Worm (Caenorhabditis elegans) whole organism, early embryonic: Measurements from ENCODE around the gene C04G6.13.

ENCODE experiments used
- aly-1 ChIP-seq: sonication (generic microtip); optimal IDR thresholded peaks from 2 replicates; lab custom pipeline; 2016; ENCODE audit warnings: missing genetic modification characterization, missing compliant biosample characterization
- ama-1 ChIP-seq: fragments of 150-350 bp; optimal IDR thresholded peaks from 2 replicates; lab custom pipeline; 2014
- ceh-36 ChIP-seq: sonication (generic microtip); optimal IDR thresholded peaks from 2 replicates; lab custom pipeline; 2016; ENCODE audit warnings: missing genetic modification characterization, inconsistent platforms, missing compliant biosample characterization
- hmbx-1 ChIP-seq: sonication (generic microtip); optimal IDR thresholded peaks from 2 replicates; lab custom pipeline; 2016; ENCODE audit warnings: mild to moderate bottlenecking, missing genetic modification characterization, missing compliant biosample characterization
- hnd-1 ChIP-seq: sonication (generic microtip); optimal IDR thresholded peaks from 2 replicates; lab custom pipeline; 2016; ENCODE audit warnings: missing genetic modification characterization, missing compliant biosample characterization
- scrt-1 ChIP-seq: fragments of 200-800 bp; sonication (Bioruptor generic); IDR thresholded peaks from 2 replicates; pipeline ENCODE4 v1.3.6; 2022; ENCODE audit warnings: missing genetic modification characterization, missing compliant biosample characterization
- sea-1 ChIP-seq: fragments of 200-800 bp; sonication (Bioruptor generic); conservative IDR thresholded peaks from 2 replicates; pipeline ENCODE4 v1.3.6; 2022; ENCODE audit warnings: missing genetic modification characterization, missing compliant biosample characterization
- tbx-11 ChIP-seq: fragments of 200-800 bp; sonication (Bioruptor generic); IDR thresholded peaks from 2 replicates; pipeline ENCODE4 v1.3.6; 2022; ENCODE audit warnings: missing genetic modification characterization, missing compliant biosample characterization

DNA sequence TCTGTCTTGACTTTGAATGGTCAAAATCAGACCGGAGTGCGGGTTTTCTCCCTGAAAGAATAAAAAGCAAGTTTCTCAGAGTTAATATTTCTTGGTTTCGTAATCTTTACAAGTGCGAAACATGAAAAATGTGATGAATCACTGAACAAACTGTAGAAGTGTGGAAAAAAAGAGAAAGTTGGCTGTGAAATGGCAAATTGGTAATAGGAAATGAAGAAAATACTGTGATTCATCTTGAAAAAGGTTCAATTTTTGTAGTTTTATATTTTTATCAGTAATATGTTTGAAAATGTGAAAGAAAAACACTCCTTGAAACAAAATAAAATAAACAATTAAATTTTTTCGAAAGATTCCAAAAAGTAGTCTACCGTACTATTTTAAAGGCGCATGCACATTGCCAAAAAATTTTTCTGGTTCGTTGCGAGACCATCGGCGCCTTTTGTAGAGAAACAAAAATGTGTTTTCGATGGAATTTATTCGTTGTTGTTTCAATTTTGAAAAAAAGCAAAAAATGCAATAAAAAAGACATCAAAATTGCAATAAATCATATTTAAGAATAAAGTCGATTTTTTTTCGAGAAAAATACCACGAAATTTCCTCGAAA lies 2.3 kb upstream of the C04G6.13 start, which contains the start of gene pld-1:
- TF ChIP-seq hmbx-1 (tag; lab: Kevin White, UChicago) (no peak), sea-1 (GFP tag; lab: Robert Waterston, UW) (no peak), hnd-1 (tag; lab: Kevin White, UChicago) (no peak), tbx-11 (no peak), ama-1 (lab: Kevin White, UChicago) (no peak), aly-1 (tag; lab: Kevin White, UChicago) (no peak), ceh-36 (tag; lab: Kevin White, UChicago) (no peak), scrt-1 (GFP tag; lab: Robert Waterston, UW) (no peak)
